Fruit fly (Drosophila melanogaster) whole organism, embryonic: Measurements from ENCODE around the gene CG13876.

Experiments used
- ATbp ChIP-seq: fragments of 200-800 bp; sonication (Bioruptor generic); optimal IDR thresholded peaks from 2 replicates; lab custom pipeline; 2017; ENCODE audit warnings: missing biosample characterization, mild to moderate bottlenecking, missing genetic modification characterization, missing genetic modification reagents
- Ada2b ChIP-seq: fragments of 200-800 bp; sonication (Bioruptor generic); IDR thresholded peaks from 2 replicates; pipeline ENCODE4 v1.3.6; 2022; ENCODE audit warnings: missing biosample characterization, missing genetic modification characterization
- Atf6 ChIP-seq: fragments of 200-800 bp; sonication (Bioruptor generic); IDR thresholded peaks from 2 replicates; pipeline ENCODE4 v1.3.6; 2022; ENCODE audit warnings: missing biosample characterization, missing genetic modification characterization
- B-H1 ChIP-seq: fragments of 200-800 bp; sonication (Bioruptor generic); IDR thresholded peaks from 3 replicates; pipeline ENCODE4 v1.3.6; 2022; ENCODE audit warnings: missing biosample characterization, missing genetic modification characterization
- CG10267 ChIP-seq: fragments of 200-800 bp; sonication (Bioruptor generic); optimal IDR thresholded peaks from 2 replicates; lab custom pipeline; 2018; ENCODE audit warnings: missing biosample characterization, mild to moderate bottlenecking, missing genetic modification characterization, moderate library complexity
- CG10543 ChIP-seq: fragments of 200-800 bp; sonication (Bioruptor generic); optimal IDR thresholded peaks from 3 replicates; lab custom pipeline; 2017; ENCODE audit warnings: missing biosample characterization, mild to moderate bottlenecking, missing genetic modification characterization, moderate library complexity
- CG10979 ChIP-seq: fragments of 200-800 bp; sonication (Bioruptor generic); optimal IDR thresholded peaks from 2 replicates; lab custom pipeline; 2018; ENCODE audit warnings: missing biosample characterization, mild to moderate bottlenecking, missing genetic modification characterization, moderate library complexity
- CG11696 ChIP-seq: fragments of 200-800 bp; sonication (Bioruptor generic); IDR thresholded peaks from 2 replicates; pipeline ENCODE4 v1.3.6; 2022; ENCODE audit warnings: missing biosample characterization, missing genetic modification characterization
- CG12236 ChIP-seq: fragments of 200-800 bp; sonication (Bioruptor generic); optimal IDR thresholded peaks from 2 replicates; lab custom pipeline; 2016; ENCODE audit warnings: missing biosample characterization, missing genetic modification characterization
- CG12391 ChIP-seq: fragments of 200-800 bp; sonication (Bioruptor generic); optimal IDR thresholded peaks from 3 replicates; lab custom pipeline; 2018; ENCODE audit warnings: missing biosample characterization, mild to moderate bottlenecking, missing genetic modification characterization, moderate library complexity
- CG13123 ChIP-seq: fragments of 200-800 bp; sonication (Bioruptor generic); optimal IDR thresholded peaks from 2 replicates; lab custom pipeline; 2016; ENCODE audit warnings: missing biosample characterization, missing genetic modification characterization
- CG13296 ChIP-seq: fragments of 200-800 bp; sonication (Bioruptor generic); optimal IDR thresholded peaks from 3 replicates; lab custom pipeline; 2018; ENCODE audit warnings: missing biosample characterization, mild to moderate bottlenecking, missing genetic modification characterization
- CG15514 ChIP-seq: fragments of 200-800 bp; sonication (Bioruptor generic); optimal IDR thresholded peaks from 3 replicates; lab custom pipeline; 2017; ENCODE audit warnings: missing biosample characterization, missing genetic modification characterization, mild to moderate bottlenecking, moderate library complexity, missing genetic modification reagents
- CG17829 ChIP-seq: fragments of 200-800 bp; optimal IDR thresholded peaks from 2 replicates; lab custom pipeline; 2019; ENCODE audit warnings: missing biosample characterization, mild to moderate bottlenecking, missing genetic modification characterization, moderate library complexity
- CG18764 ChIP-seq: fragments of 200-800 bp; sonication (Bioruptor generic); optimal IDR thresholded peaks from 3 replicates; lab custom pipeline; 2016; ENCODE audit warnings: missing biosample characterization, missing genetic modification characterization
- CG2116 ChIP-seq: fragments of 200-800 bp; sonication (Bioruptor generic); optimal IDR thresholded peaks from 3 replicates; lab custom pipeline; 2018; ENCODE audit warnings: missing biosample characterization, mild to moderate bottlenecking, missing genetic modification characterization
- CG2199 ChIP-seq: fragments of 200-800 bp; sonication (Bioruptor generic); IDR thresholded peaks from 3 replicates; pipeline ENCODE4 v1.3.6; 2022; ENCODE audit warnings: missing biosample characterization, missing genetic modification characterization
- CG30431 ChIP-seq: fragments of 200-800 bp; sonication (Bioruptor generic); optimal IDR thresholded peaks from 2 replicates; lab custom pipeline; 2017; ENCODE audit warnings: missing biosample characterization, missing genetic modification characterization
- CG3065 ChIP-seq: fragments of 200-800 bp; sonication (Bioruptor generic); optimal IDR thresholded peaks from 2 replicates; lab custom pipeline; 2016; ENCODE audit warnings: missing biosample characterization, missing genetic modification characterization
- CG3281 ChIP-seq: fragments of 200-800 bp; sonication (Bioruptor generic); optimal IDR thresholded peaks from 3 replicates; lab custom pipeline; 2017; ENCODE audit warnings: missing biosample characterization, mild to moderate bottlenecking, missing genetic modification characterization
- CG34376 ChIP-seq: fragments of 200-800 bp; sonication (Bioruptor generic); optimal IDR thresholded peaks from 2 replicates; lab custom pipeline; 2018; ENCODE audit warnings: missing biosample characterization, mild to moderate bottlenecking, missing genetic modification characterization
- CG6272 ChIP-seq: fragments of 200-800 bp; sonication (Bioruptor generic); IDR thresholded peaks from 2 replicates; pipeline ENCODE4 v1.3.6; 2022; ENCODE audit warnings: missing biosample characterization, missing genetic modification characterization
- CG6683 ChIP-seq: fragments of 200-800 bp; sonication (Bioruptor generic); optimal IDR thresholded peaks from 2 replicates; lab custom pipeline; 2017; ENCODE audit warnings: missing biosample characterization, mild to moderate bottlenecking, missing genetic modification characterization, missing genetic modification reagents
- CG8290 ChIP-seq, 3 experiments: fragments of 200-800 bp; sonication (Bioruptor generic); optimal IDR thresholded peaks; 2 replicates each; lab custom pipeline; 2016 to 2019; ENCODE audit warnings: missing biosample characterization in 3 of 3, missing genetic modification characterization in 3 of 3, mild to moderate bottlenecking in 2 of 3, moderate library complexity in 1 of 3
- CG9876 ChIP-seq: fragments of 200-800 bp; sonication (Bioruptor generic); optimal IDR thresholded peaks from 2 replicates; lab custom pipeline; 2016; ENCODE audit warnings: missing biosample characterization, missing genetic modification characterization
- Camta ChIP-seq: fragments of 200-800 bp; sonication (Bioruptor generic); optimal IDR thresholded peaks from 2 replicates; lab custom pipeline; 2016; ENCODE audit warnings: missing biosample characterization, missing genetic modification characterization
- CkIIα-i1 ChIP-seq: fragments of 200-800 bp; sonication (Bioruptor generic); IDR thresholded peaks from 2 replicates; pipeline ENCODE4 v1.3.6; 2022; ENCODE audit warnings: missing biosample characterization, missing genetic modification characterization
- D ChIP-seq, 2 experiments: fragments of 200-800 bp in 1 of 2; fragments of >200 bp in 1 of 2; sonication (Bioruptor generic) in 1 of 2; optimal IDR thresholded peaks; 2 replicates in 1 of 2; 3 replicates in 1 of 2; lab custom pipeline; 2017; ENCODE audit warnings: mild to moderate bottlenecking in 1 of 2, missing biosample characterization in 1 of 2, missing genetic modification characterization in 1 of 2, missing genetic modification reagents in 1 of 2
- Dref ChIP-seq: fragments of 200-800 bp; sonication (Bioruptor generic); IDR thresholded peaks from 2 replicates; pipeline ENCODE4 v1.3.6; 2022; ENCODE audit warnings: missing biosample characterization, missing genetic modification characterization
- Lim3 ChIP-seq: fragments of 200-800 bp; sonication (Bioruptor generic); IDR thresholded peaks from 2 replicates; pipeline ENCODE4 v1.3.6; 2022; ENCODE audit warnings: missing biosample characterization, missing genetic modification characterization
- Mad ChIP-seq: fragments of 200-800 bp; sonication (Bioruptor generic); optimal IDR thresholded peaks from 2 replicates; lab custom pipeline; 2016; ENCODE audit warnings: missing biosample characterization, missing genetic modification characterization
- Poxn ChIP-seq: fragments of 200-800 bp; sonication (Bioruptor generic); IDR thresholded peaks from 2 replicates; pipeline ENCODE4 v1.3.6; 2022; ENCODE audit warnings: missing biosample characterization, missing genetic modification characterization
- Ravus ChIP-seq: fragments of 200-800 bp; sonication (Bioruptor generic); IDR thresholded peaks from 2 replicates; pipeline ENCODE4 v1.3.6; 2022; ENCODE audit warnings: missing biosample characterization, missing genetic modification characterization
- Taf1 ChIP-seq: fragments of 200-800 bp; sonication (Bioruptor generic); IDR thresholded peaks from 2 replicates; pipeline ENCODE4 v1.3.6; 2022; ENCODE audit warnings: missing biosample characterization, missing genetic modification characterization
- Xbp1 ChIP-seq: fragments of 200-800 bp; sonication (Bioruptor generic); optimal IDR thresholded peaks from 3 replicates; lab custom pipeline; 2016; ENCODE audit warnings: missing biosample characterization, mild to moderate bottlenecking, missing genetic modification characterization
- bab2 ChIP-seq: fragments of 200-800 bp; sonication (Bioruptor generic); optimal IDR thresholded peaks from 2 replicates; lab custom pipeline; 2016; ENCODE audit warnings: missing biosample characterization, missing genetic modification characterization
- bigmax ChIP-seq: fragments of 200-800 bp; sonication (Bioruptor generic); optimal IDR thresholded peaks from 2 replicates; lab custom pipeline; 2018; ENCODE audit warnings: missing biosample characterization, mild to moderate bottlenecking, missing genetic modification characterization
- cg ChIP-seq: fragments of 200-800 bp; sonication (Bioruptor generic); optimal IDR thresholded peaks from 3 replicates; lab custom pipeline; 2019; ENCODE audit warnings: missing biosample characterization, mild to moderate bottlenecking, missing genetic modification characterization, moderate library complexity
- croc ChIP-seq: fragments of 200-800 bp; sonication (Bioruptor generic); conservative IDR thresholded peaks from 3 replicates; pipeline ENCODE4 v1.3.6; 2022; ENCODE audit warnings: missing biosample characterization, missing genetic modification characterization
- cwo ChIP-seq: fragments of 200-800 bp; sonication (Bioruptor generic); optimal IDR thresholded peaks from 3 replicates; lab custom pipeline; 2017; ENCODE audit warnings: missing biosample characterization, missing genetic modification characterization, mild to moderate bottlenecking, moderate library complexity, missing genetic modification reagents
- gcm2 ChIP-seq: fragments of 200-800 bp; sonication (Bioruptor generic); optimal IDR thresholded peaks from 2 replicates; lab custom pipeline; 2016; ENCODE audit warnings: missing biosample characterization, missing genetic modification characterization
- gem ChIP-seq: fragments of 200-800 bp; sonication (Bioruptor generic); optimal IDR thresholded peaks from 2 replicates; lab custom pipeline; 2019; ENCODE audit warnings: missing biosample characterization, mild to moderate bottlenecking, missing genetic modification characterization, moderate library complexity
- gt ChIP-seq: fragments of 200-800 bp; sonication (Bioruptor generic); IDR thresholded peaks from 2 replicates; pipeline ENCODE4 v1.3.6; 2022; ENCODE audit warnings: missing biosample characterization, missing genetic modification characterization
- lola ChIP-seq, 3 experiments: fragments of >200 bp in 2 of 3; fragments of 200-800 bp in 1 of 3; sonication (Bioruptor generic) in 1 of 3; optimal IDR thresholded peaks; 2 replicates each; lab custom pipeline; 2017 to 2019; ENCODE audit warnings: missing biosample characterization in 3 of 3, missing genetic modification characterization in 3 of 3, mild to moderate bottlenecking in 1 of 3, moderate library complexity in 1 of 3
- repo ChIP-seq: fragments of 200-800 bp; sonication (Bioruptor generic); optimal IDR thresholded peaks from 2 replicates; lab custom pipeline; 2016; ENCODE audit warnings: missing biosample characterization, missing genetic modification characterization
- sd ChIP-seq: fragments of 200-800 bp; sonication (Bioruptor generic); optimal IDR thresholded peaks from 3 replicates; lab custom pipeline; 2018; ENCODE audit warnings: missing biosample characterization, mild to moderate bottlenecking, missing genetic modification characterization, moderate library complexity
- tgo ChIP-seq: fragments of 200-800 bp; sonication (Bioruptor generic); IDR thresholded peaks from 3 replicates; pipeline ENCODE4 v1.3.6; 2022; ENCODE audit warnings: missing biosample characterization, missing genetic modification characterization
- wdn ChIP-seq: fragments of 200-800 bp; sonication (Bioruptor generic); IDR thresholded peaks from 2 replicates; pipeline ENCODE4 v1.3.6; 2022; ENCODE audit warnings: missing biosample characterization, missing genetic modification characterization

CG13876 gene

DNA sequence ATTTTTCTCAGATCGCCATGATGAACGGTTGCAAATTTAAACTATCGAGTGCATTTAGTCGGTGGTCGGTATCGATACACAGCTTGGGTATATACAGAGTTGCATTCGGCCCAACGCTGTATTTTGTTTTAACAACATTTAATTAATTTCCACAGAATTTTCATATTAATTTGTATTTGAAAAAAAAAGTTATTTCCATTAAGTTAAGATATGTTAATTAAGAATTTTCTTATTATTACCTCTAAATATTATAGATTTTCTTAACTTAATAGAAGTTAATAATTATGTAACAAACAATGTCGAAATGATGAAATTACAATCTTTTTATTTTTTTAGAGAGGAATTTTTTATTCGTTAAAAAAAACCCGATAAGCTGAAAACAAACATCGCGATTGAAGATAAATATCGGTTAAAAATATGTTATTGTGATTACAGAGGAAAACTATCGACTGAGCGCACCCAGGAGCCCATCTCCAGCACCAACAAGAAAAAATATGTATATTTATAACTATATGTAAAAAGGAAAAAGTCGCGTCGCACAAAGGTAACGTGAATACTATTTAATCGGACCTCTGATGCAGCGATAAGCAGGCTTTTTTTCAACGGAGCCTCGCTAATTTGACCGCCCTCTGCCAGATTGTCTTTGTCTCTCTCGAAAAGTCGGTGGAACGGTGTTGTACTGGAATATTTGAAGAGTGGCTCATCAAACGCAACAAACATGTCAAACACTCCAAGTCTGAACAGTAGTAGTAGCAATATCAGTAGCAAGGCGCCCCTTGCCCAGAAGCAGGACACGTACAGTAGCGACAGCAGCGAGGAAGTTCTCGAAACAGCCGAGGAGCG is 6.0 kb upstream of the CG13876 start, which contains the start of the genes rno and mri (continued):
- peak; percentile 59; the same call in 1 of the 2 replicates for TF ChIP-seq Ada2b
- TF ChIP-seq Dref: peak; percentile 83
- TF ChIP-seq CG12236: no peak
- TF ChIP-seq Ravus: peak; percentile 28
- peak; percentile 19; the same call in 1 of the 3 replicates for TF ChIP-seq croc
- TF ChIP-seq CG30431 (GFP tag; lab: Kevin White, UChicago): peak; percentile 45
- TF ChIP-seq bigmax (GFP tag; lab: Kevin White, UChicago): no peak
- peak; percentile 48 for TF ChIP-seq CG3281 (GFP tag; lab: Kevin White, UChicago)
- peak; percentile 85 for TF ChIP-seq CG10543 (GFP tag; lab: Kevin White, UChicago)
- TF ChIP-seq CG10267 (tag; lab: Kevin White, UChicago): peak; percentile 76
- peak; percentile 66 for TF ChIP-seq Xbp1 (GFP tag; lab: Kevin White, UChicago)
- TF ChIP-seq CG17829 (tag; lab: Kevin White, UChicago): peak; percentile 81
- no peak for TF ChIP-seq D (optimal IDR thresholded peaks at IDR 0.05; lab: Kevin White, UChicago)
- peak; percentile 41 for TF ChIP-seq D (GFP tag; optimal IDR thresholded peaks at IDR 0.05; lab: Kevin White, UChicago)
- peak; percentile 53 for TF ChIP-seq CG11696 (GFP tag; lab: Robert Waterston, UW)
- peak; percentile 7 for TF ChIP-seq ATbp
- no peak for TF ChIP-seq repo (GFP tag; lab: Kevin White, UChicago)
- TF ChIP-seq wdn (GFP tag; lab: Robert Waterston, UW): no peak
- peak; percentile 67 for TF ChIP-seq CG10979
- no peak for TF ChIP-seq Lim3 (GFP tag; lab: Robert Waterston, UW)
- no peak for TF ChIP-seq Camta
- TF ChIP-seq CG3065 (GFP tag; lab: Kevin White, UChicago): no peak
- no peak for TF ChIP-seq CG13296 (GFP tag; lab: Kevin White, UChicago)
- peak in 1 of 3 experiments; percentile 83 for TF ChIP-seq lola (GFP tag; optimal IDR thresholded peaks at IDR 0.05; lab: Kevin White, UChicago)
- TF ChIP-seq B-H1 (GFP tag; lab: Robert Waterston, UW): peak; percentile 65; the same call in 2 of the 3 replicates
- no peak for TF ChIP-seq gt (GFP tag; lab: Robert Waterston, UW)
- peak; percentile 22 for TF ChIP-seq CG34376
- TF ChIP-seq CG13123: peak; percentile 51
- no peak for TF ChIP-seq gcm2 (GFP tag; lab: Kevin White, UChicago)
- peak; percentile 67 for TF ChIP-seq CG6272 (GFP tag; lab: Robert Waterston, UW)
- TF ChIP-seq CG12391: peak; percentile 92
- peak; percentile 15 for TF ChIP-seq CG6683
- peak; percentile 51 for TF ChIP-seq bab2 (GFP tag; lab: Kevin White, UChicago)
- TF ChIP-seq gem (tag; lab: Kevin White, UChicago): peak; percentile 90
- peak; percentile 51 for TF ChIP-seq Taf1 (GFP tag; lab: Robert Waterston, UW)
- TF ChIP-seq Poxn (GFP tag; lab: Robert Waterston, UW): no peak
- peak; percentile 50 for TF ChIP-seq CG18764 (GFP tag; lab: Kevin White, UChicago)
- peak; percentile 30 for TF ChIP-seq sd (tag; lab: Kevin White, UChicago)
- peak; percentile 10 for TF ChIP-seq Mad
- no peak for TF ChIP-seq CG2199
- TF ChIP-seq Atf6: peak; percentile 67; the same call in 1 of the 2 replicates
- TF ChIP-seq CG2116 (GFP tag; lab: Kevin White, UChicago): peak; percentile 99
- TF ChIP-seq cg (GFP tag; lab: Kevin White, UChicago): no peak
- TF ChIP-seq CG15514: peak; percentile 43
- TF ChIP-seq CG8290 (GFP tag; optimal IDR thresholded peaks at IDR 0.05; lab: Kevin White, UChicago): peak; percentile 16
- TF ChIP-seq CG8290 (tag; optimal IDR thresholded peaks at IDR 0.05; lab: Kevin White, UChicago): peak in 1 of 2 experiments; percentile 3
- no peak for TF ChIP-seq CG9876 (GFP tag; lab: Kevin White, UChicago)
- peak; percentile 77 for TF ChIP-seq tgo (GFP tag; lab: Robert Waterston, UW)
- TF ChIP-seq cwo (GFP tag; lab: Kevin White, UChicago): peak; percentile 51
- no peak for TF ChIP-seq CkIIα-i1 (GFP tag; lab: Robert Waterston, UW)
